Worm (Caenorhabditis elegans): Measurements from ENCODE around the gene sft-1.

ce11 chrIII:3138087-3138486 lies 51.6 kb downstream of the sft-1 start:
- no peak for TF ChIP-seq mdl-1 (tag; optimal IDR thresholded peaks at IDR 0.05)
- no peak for TF ChIP-seq fos-1 (tag; optimal IDR thresholded peaks at IDR 0.05)
- TF ChIP-seq nhr-10 (tag; optimal IDR thresholded peaks at IDR 0.05): no peak
- TF ChIP-seq nhr-77 (tag; optimal IDR thresholded peaks at IDR 0.05): no peak
